Worm (Caenorhabditis elegans) whole organism, L4 larva: Measurements from ENCODE around the gene F16B4.7.

Experiments
- F10B5.3 ChIP-seq: sonication (generic microtip); optimal IDR thresholded peaks from 2 replicates; lab custom pipeline; 2016; ENCODE audit warnings: mild to moderate bottlenecking, missing genetic modification characterization, missing compliant biosample characterization
- F26F4.8 ChIP-seq: fragments of 200-800 bp; sonication (Bioruptor generic); conservative IDR thresholded peaks from 2 replicates; pipeline ENCODE4 v1.3.6; 2022; ENCODE audit warnings: missing genetic modification characterization, missing compliant biosample characterization
- F37D6.2 ChIP-seq: sonication (generic microtip); optimal IDR thresholded peaks from 2 replicates; lab custom pipeline; 2016; ENCODE audit warnings: mild to moderate bottlenecking, missing genetic modification characterization, missing compliant biosample characterization
- F44E2.7 ChIP-seq: fragments of 200-800 bp; sonication (Bioruptor generic); IDR thresholded peaks from 2 replicates; pipeline ENCODE4 v2.1.2; 2022; ENCODE audit warnings: missing genetic modification characterization, missing compliant biosample characterization
- F49E8.2 ChIP-seq: sonication (generic microtip); optimal IDR thresholded peaks from 2 replicates; lab custom pipeline; 2016; ENCODE audit warnings: missing compliant biosample characterization, mild to moderate bottlenecking, missing genetic modification characterization, borderline replicate concordance
- R02D3.7 ChIP-seq: fragments of 150-350 bp; sonication (generic microtip); optimal IDR thresholded peaks from 3 replicates; lab custom pipeline; 2014; ENCODE audit warnings: missing biosample characterization, missing genetic modification characterization
- Y5F2A.4 ChIP-seq: fragments of 200-800 bp; sonication (Bioruptor generic); optimal IDR thresholded peaks from 2 replicates; lab custom pipeline; 2018; ENCODE audit warnings: mild to moderate bottlenecking, missing genetic modification characterization, missing compliant biosample characterization
- ZK337.2 ChIP-seq: fragments of 200-800 bp; sonication (Bioruptor generic); IDR thresholded peaks from 2 replicates; pipeline ENCODE4 v1.3.6; 2022; ENCODE audit warnings: missing genetic modification reagents, missing genetic modification characterization, missing compliant biosample characterization
- ZK546.5 ChIP-seq, 2 experiments: sonication (generic microtip); optimal IDR thresholded peaks; 2 replicates each; lab custom pipeline; 2017; ENCODE audit warnings: missing biosample characterization in 2 of 2, missing genetic modification characterization in 2 of 2
- aha-1 ChIP-seq: fragments of 150-350 bp; peaks from one replicate; lab custom pipeline; 2014; ENCODE audit warnings: missing biosample characterization, missing genetic modification characterization
- aly-2 ChIP-seq: sonication (generic microtip); optimal IDR thresholded peaks from 2 replicates; lab custom pipeline; 2018; ENCODE audit warnings: missing biosample characterization, missing genetic modification characterization
- ama-1 ChIP-seq: fragments of 150-350 bp; optimal IDR thresholded peaks from 2 replicates; lab custom pipeline; 2014; ENCODE audit warnings: inconsistent platforms, mixed read lengths
- ceh-62 ChIP-seq: sonication (generic microtip); optimal IDR thresholded peaks from 2 replicates; lab custom pipeline; 2017; ENCODE audit warnings: missing biosample characterization, missing genetic modification characterization
- ceh-82 ChIP-seq: sonication (generic microtip); optimal IDR thresholded peaks from 2 replicates; lab custom pipeline; 2017; ENCODE audit warnings: missing biosample characterization, missing genetic modification characterization
- ces-1 ChIP-seq: fragments of 150-350 bp; sonication (generic microtip); optimal IDR thresholded peaks from 4 replicates; lab custom pipeline; 2014; ENCODE audit warnings: missing biosample characterization, missing genetic modification reagents, missing genetic modification characterization
- ctbp-1 ChIP-seq: fragments of 200-800 bp; sonication (Bioruptor generic); IDR thresholded peaks from 2 replicates; pipeline ENCODE4 v1.3.6; 2022; ENCODE audit warnings: missing genetic modification reagents, missing genetic modification characterization, missing compliant biosample characterization
- dmd-6 ChIP-seq: fragments of 200-800 bp; sonication (Bioruptor generic); IDR thresholded peaks from 2 replicates; pipeline ENCODE4 v1.3.6; 2022; ENCODE audit warnings: missing genetic modification reagents, missing genetic modification characterization, missing compliant biosample characterization
- dpl-1 ChIP-seq: fragments of 150-350 bp; optimal IDR thresholded peaks from 2 replicates; lab custom pipeline; 2014; ENCODE audit warnings: missing biosample characterization, missing genetic modification reagents, missing genetic modification characterization
- duxl-1 ChIP-seq: sonication (generic microtip); optimal IDR thresholded peaks from 2 replicates; lab custom pipeline; 2016; ENCODE audit warnings: mild to moderate bottlenecking, missing genetic modification characterization, moderate library complexity, missing compliant biosample characterization; ENCODE audit not compliant: poor library complexity
- dve-1 ChIP-seq: sonication (generic microtip); optimal IDR thresholded peaks from 2 replicates; lab custom pipeline; 2017; ENCODE audit warnings: antibody characterized with exemption, mild to moderate bottlenecking, missing genetic modification characterization, missing compliant biosample characterization; ENCODE audit not compliant: insufficient read depth
- gei-8 ChIP-seq: fragments of 200-800 bp; sonication (Bioruptor generic); optimal IDR thresholded peaks from 2 replicates; lab custom pipeline; 2018; ENCODE audit warnings: mild to moderate bottlenecking, missing genetic modification characterization, missing compliant biosample characterization
- hlh-11 ChIP-seq: fragments of 200-800 bp; sonication (Bioruptor generic); optimal IDR thresholded peaks from 2 replicates; lab custom pipeline; 2018; ENCODE audit warnings: mild to moderate bottlenecking, missing genetic modification characterization, missing compliant biosample characterization
- lim-7 ChIP-seq: fragments of 200-800 bp; sonication (Bioruptor generic); IDR thresholded peaks from 2 replicates; pipeline ENCODE4 v1.3.6; 2022; ENCODE audit warnings: missing genetic modification characterization, missing compliant biosample characterization
- lin-1 ChIP-seq: fragments of 200-800 bp; sonication (Bioruptor generic); IDR thresholded peaks from 2 replicates; pipeline ENCODE4 v1.3.6; 2022; ENCODE audit warnings: missing genetic modification reagents, missing genetic modification characterization, missing compliant biosample characterization
- lin-15B ChIP-seq: fragments of 150-350 bp; sonication (generic microtip); optimal IDR thresholded peaks from 3 replicates; lab custom pipeline; 2014; ENCODE audit warnings: missing biosample characterization, missing genetic modification characterization
- lin-38 ChIP-seq: fragments of 200-800 bp; sonication (Bioruptor generic); IDR thresholded peaks from 2 replicates; pipeline ENCODE4 v1.3.6; 2022; ENCODE audit warnings: missing genetic modification reagents, missing genetic modification characterization, missing compliant biosample characterization
- lin-39 ChIP-seq: fragments of 150-350 bp; optimal IDR thresholded peaks from 2 replicates; lab custom pipeline; 2014; ENCODE audit warnings: missing biosample characterization, missing genetic modification reagents, missing genetic modification characterization
- lir-3 ChIP-seq: sonication (generic microtip); optimal IDR thresholded peaks from 2 replicates; lab custom pipeline; 2016; ENCODE audit warnings: mild to moderate bottlenecking, missing genetic modification characterization, missing compliant biosample characterization
- lsy-2 ChIP-seq, 2 experiments: fragments of 150-350 bp in 1 of 2; sonication (generic microtip) in 1 of 2; optimal IDR thresholded peaks; 2 replicates each; lab custom pipeline; 2014 to 2017; ENCODE audit warnings: missing biosample characterization in 2 of 2, missing genetic modification characterization in 2 of 2
- mdt-29 ChIP-seq: fragments of 200-800 bp; sonication (Bioruptor generic); IDR thresholded peaks from 2 replicates; pipeline ENCODE4 v1.3.6; 2022; ENCODE audit warnings: missing genetic modification reagents, missing genetic modification characterization, missing compliant biosample characterization
- mep-1 ChIP-seq: fragments of 150-350 bp; sonication (generic microtip); optimal IDR thresholded peaks from 3 replicates; lab custom pipeline; 2014; ENCODE audit warnings: missing biosample characterization, missing genetic modification characterization
- mes-2 ChIP-seq: sonication (generic microtip); optimal IDR thresholded peaks from 2 replicates; lab custom pipeline; 2016; ENCODE audit warnings: missing genotype, mild to moderate bottlenecking, missing genetic modification characterization, missing compliant biosample characterization; ENCODE audit not compliant: poor library complexity, severe bottlenecking
- nhr-237 ChIP-seq: sonication (generic microtip); optimal IDR thresholded peaks from 2 replicates; lab custom pipeline; 2017; ENCODE audit warnings: missing biosample characterization, missing genetic modification characterization
- nhr-28 ChIP-seq: fragments of 150-350 bp; optimal IDR thresholded peaks from 2 replicates; lab custom pipeline; 2014; ENCODE audit warnings: missing biosample characterization, missing genetic modification characterization
- nhr-41 ChIP-seq: fragments of 200-800 bp; sonication (Bioruptor generic); IDR thresholded peaks from 2 replicates; pipeline ENCODE4 v1.3.6; 2022; ENCODE audit warnings: missing genetic modification reagents, missing genetic modification characterization, missing compliant biosample characterization
- nhr-42 ChIP-seq: fragments of 200-800 bp; sonication (Bioruptor generic); IDR thresholded peaks from 2 replicates; pipeline ENCODE4 v1.3.6; 2022; ENCODE audit warnings: missing genetic modification characterization, missing compliant biosample characterization
- nhr-48 ChIP-seq: sonication (generic microtip); optimal IDR thresholded peaks from 2 replicates; lab custom pipeline; 2016; ENCODE audit warnings: mild to moderate bottlenecking, missing genetic modification characterization, missing compliant biosample characterization
- nhr-76 ChIP-seq: fragments of 150-350 bp; optimal IDR thresholded peaks from 2 replicates; lab custom pipeline; 2014; ENCODE audit warnings: missing biosample characterization, missing genetic modification characterization
- nhr-77 ChIP-seq: fragments of 150-350 bp; optimal IDR thresholded peaks from 2 replicates; lab custom pipeline; 2014; ENCODE audit warnings: missing biosample characterization, missing genetic modification characterization
- pha-4 ChIP-seq, 2 experiments: fragments of 150-350 bp in 1 of 2; fragments of 200-800 bp in 1 of 2; sonication (Bioruptor generic) in 1 of 2; IDR thresholded peaks in 1 of 2; optimal IDR thresholded peaks in 1 of 2; 2 replicates each; pipeline versions ENCODE4 v1.3.6 to Lab custom; 2014 to 2022; ENCODE audit warnings: missing genetic modification characterization in 2 of 2, missing genetic modification reagents in 2 of 2, missing biosample characterization in 1 of 2, missing compliant biosample characterization in 1 of 2
- saeg-2 ChIP-seq: fragments of 200-800 bp; sonication (Bioruptor generic); IDR thresholded peaks from 2 replicates; pipeline ENCODE4 v1.3.6; 2022; ENCODE audit warnings: missing genetic modification reagents, missing genetic modification characterization, missing compliant biosample characterization
- set-16 ChIP-seq: fragments of 200-800 bp; sonication (Bioruptor generic); IDR thresholded peaks from 2 replicates; pipeline ENCODE4 v1.3.6; 2022; ENCODE audit warnings: missing genetic modification reagents, missing genetic modification characterization, missing compliant biosample characterization
- skn-1 ChIP-seq: fragments of 150-350 bp; optimal IDR thresholded peaks from 2 replicates; lab custom pipeline; 2014; ENCODE audit warnings: missing biosample characterization, missing genetic modification characterization
- snpc-4 ChIP-seq: fragments of 150-350 bp; optimal IDR thresholded peaks from 2 replicates; lab custom pipeline; 2014; ENCODE audit warnings: missing biosample characterization, missing genetic modification characterization
- spr-3 ChIP-seq: fragments of 200-800 bp; sonication (Bioruptor generic); optimal IDR thresholded peaks from 2 replicates; lab custom pipeline; 2018; ENCODE audit warnings: mild to moderate bottlenecking, missing genetic modification characterization, missing compliant biosample characterization
- unc-39 ChIP-seq: sonication (generic microtip); optimal IDR thresholded peaks from 2 replicates; lab custom pipeline; 2017; ENCODE audit warnings: missing biosample characterization, missing genetic modification characterization
- unc-62 ChIP-seq, 3 experiments: fragments of 150-350 bp in 1 of 3; sonication (generic microtip); optimal IDR thresholded peaks in 2 of 3; peaks in 1 of 3; 1 replicate in 1 of 3; 2 replicates in 2 of 3; lab custom pipeline; 2014 to 2017; ENCODE audit warnings: missing biosample characterization in 3 of 3, missing genetic modification characterization in 3 of 3, missing genetic modification reagents in 3 of 3, missing genotype in 1 of 3
- zag-1 ChIP-seq: fragments of 150-350 bp; optimal IDR thresholded peaks from 2 replicates; lab custom pipeline; 2014; ENCODE audit warnings: missing biosample characterization, missing genetic modification characterization
- zip-2 ChIP-seq: fragments of 150-350 bp; optimal IDR thresholded peaks from 2 replicates; lab custom pipeline; 2014; ENCODE audit warnings: missing biosample characterization, missing genetic modification characterization
- ztf-7 ChIP-seq: fragments of 150-350 bp; optimal IDR thresholded peaks from 2 replicates; lab custom pipeline; 2014; ENCODE audit warnings: missing biosample characterization, missing genetic modification characterization

F16B4.7 gene

DNA sequence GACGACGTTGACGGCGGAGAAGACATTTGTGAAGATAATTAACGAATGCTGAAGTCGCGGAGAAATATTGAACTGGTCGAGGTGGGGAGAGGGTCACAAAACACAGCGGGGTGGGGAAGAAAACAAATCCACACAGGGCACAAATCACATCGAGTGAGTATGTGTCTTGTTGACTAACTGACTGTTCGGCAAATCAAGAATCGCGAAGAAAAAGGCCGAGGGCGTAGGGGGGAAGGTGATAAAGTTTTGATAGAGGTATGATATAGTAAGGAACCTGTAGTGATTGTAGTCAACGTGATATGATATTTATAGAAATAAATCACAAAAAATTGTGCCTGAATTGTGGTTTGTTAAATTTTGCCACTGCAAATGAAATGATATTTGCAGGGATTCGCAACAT, 22.3 kb downstream of the F16B4.7 start, which contains the start of gene nhr-178 (continued):
- TF ChIP-seq set-16 (GFP tag; lab: Robert Waterston, UW) (no peak), F37D6.2 (tag; lab: Kevin White, UChicago) (no peak), snpc-4 (tag; lab: Kevin White, UChicago) (no peak), F49E8.2 (tag; lab: Kevin White, UChicago) (no peak), skn-1 (no peak), dve-1 (tag; lab: Kevin White, UChicago) (peak; percentile 85), F26F4.8 (GFP tag; lab: Robert Waterston, UW) (no peak), nhr-237 (tag; lab: Kevin White, UChicago) (no peak), mes-2 (no peak), lim-7 (GFP tag; lab: Robert Waterston, UW) (no peak), F44E2.7 (GFP tag; lab: Robert Waterston, UW) (no peak), nhr-77 (tag; lab: Kevin White, UChicago) (peak; percentile 99), lin-38 (no peak), ZK546.5 (tag; optimal IDR thresholded peaks at IDR 0.05; lab: Kevin White, UChicago) (no peak), nhr-28 (peak; percentile 100), pha-4 (GFP tag; IDR thresholded peaks at IDR 0.05; lab: Robert Waterston, UW) (no peak), pha-4 (tag; optimal IDR thresholded peaks at IDR 0.05; lab: Kevin White, UChicago) (no peak), R02D3.7 (no peak), nhr-42 (GFP tag; lab: Robert Waterston, UW) (peak; percentile 90), lsy-2 (tag; optimal IDR thresholded peaks at IDR 0.05; lab: Kevin White, UChicago) (peak in 1 of 2 experiments; percentile 28), dmd-6 (peak; percentile 93), ceh-82 (tag; lab: Kevin White, UChicago) (no peak), dpl-1 (no peak), gei-8 (GFP tag; lab: Kevin White, UChicago) (no peak), mep-1 (tag; lab: Kevin White, UChicago) (peak; percentile 33), saeg-2 (GFP tag; lab: Robert Waterston, UW) (no peak), lir-3 (tag; lab: Kevin White, UChicago) (no peak), F10B5.3 (tag; lab: Kevin White, UChicago) (no peak), lin-39 (tag; lab: Kevin White, UChicago) (no peak), ZK337.2 (GFP tag; lab: Robert Waterston, UW) (no peak), nhr-41 (GFP tag; lab: Robert Waterston, UW) (no peak), ztf-7 (no peak), ama-1 (no peak), hlh-11 (tag; lab: Kevin White, UChicago) (peak; percentile 88), lin-1 (GFP tag; lab: Robert Waterston, UW) (peak; percentile 65), nhr-48 (tag; lab: Kevin White, UChicago) (peak; percentile 59)

- no peak for TF ChIP-seq Y5F2A.4
- no peak for TF ChIP-seq lim-7 (GFP tag; lab: Robert Waterston, UW)
- TF ChIP-seq nhr-76 (tag; lab: Kevin White, UChicago) = no peak
- TF ChIP-seq ZK337.2 (GFP tag; lab: Robert Waterston, UW) = no peak
- no peak for TF ChIP-seq gei-8 (GFP tag; lab: Kevin White, UChicago)
- no peak for TF ChIP-seq lir-3 (tag; lab: Kevin White, UChicago)
- TF ChIP-seq dmd-6 = peak; percentile 63
- TF ChIP-seq unc-39 (tag; lab: Kevin White, UChicago) = no peak
- TF ChIP-seq mdt-29 = no peak
- no peak for TF ChIP-seq nhr-48 (tag; lab: Kevin White, UChicago)
- TF ChIP-seq spr-3 (GFP tag; lab: Kevin White, UChicago) = no peak
- no peak for TF ChIP-seq mes-2
- no peak for TF ChIP-seq lin-15B (tag; lab: Kevin White, UChicago)
- no peak for TF ChIP-seq saeg-2 (GFP tag; lab: Robert Waterston, UW)
- TF ChIP-seq aly-2 (tag; lab: Kevin White, UChicago) = no peak
- TF ChIP-seq mep-1 (tag; lab: Kevin White, UChicago) = no peak
- TF ChIP-seq zip-2 (tag; lab: Kevin White, UChicago) = no peak
- no peak for TF ChIP-seq ces-1 (GFP tag; lab: Kevin White, UChicago)
- TF ChIP-seq F37D6.2 (tag; lab: Kevin White, UChicago) = no peak
- no peak for TF ChIP-seq ceh-62 (tag; lab: Kevin White, UChicago)
- TF ChIP-seq unc-62 (GFP tag; optimal IDR thresholded peaks at IDR 0.05 in 1 of 2; lab: Kevin White, UChicago) = peak in 1 of 2 experiments; percentile 35
- TF ChIP-seq unc-62 (tag; optimal IDR thresholded peaks at IDR 0.05; lab: Kevin White, UChicago) = no peak
- TF ChIP-seq aha-1 = peak; percentile 5
- TF ChIP-seq duxl-1 (tag; lab: Kevin White, UChicago) = no peak
- no peak for TF ChIP-seq zag-1 (tag; lab: Kevin White, UChicago)
- TF ChIP-seq dve-1 (tag; lab: Kevin White, UChicago) = peak; percentile 65
- no peak for TF ChIP-seq ctbp-1 (GFP tag; lab: Robert Waterston, UW)
Measured at ce11 chrV:1610097-1610496, 24.6 kb downstream of the F16B4.7 start, which contains the start of gene nhr-177. TSS of gene nhr-177 (plus strand) at chrV:1610263.
